Worm (Caenorhabditis elegans) whole organism, L1 larva: Measurements from ENCODE around the gene F19B6.10.

Experiments
- ceh-63 ChIP-seq: fragments of 200-800 bp; sonication (Bioruptor generic); optimal IDR thresholded peaks from 2 replicates; lab custom pipeline; 2018; ENCODE audit warnings: mild to moderate bottlenecking, missing genetic modification characterization, missing compliant biosample characterization
- ceh-82 ChIP-seq, 3 experiments: fragments of 150-350 bp in 1 of 3; sonication (generic microtip) in 2 of 3; optimal IDR thresholded peaks; 2 replicates each; lab custom pipeline; 2014 to 2017; ENCODE audit warnings: missing biosample characterization in 3 of 3, missing genetic modification characterization in 3 of 3
- dpl-1 ChIP-seq, 3 experiments: fragments of 150-350 bp in 2 of 3; sonication (generic microtip) in 1 of 3; optimal IDR thresholded peaks; 2 replicates each; lab custom pipeline; 2014 to 2017; ENCODE audit warnings: missing biosample characterization in 3 of 3, missing genetic modification characterization in 3 of 3, missing genetic modification reagents in 3 of 3
- hlh-4 ChIP-seq: sonication (generic microtip); optimal IDR thresholded peaks from 2 replicates; lab custom pipeline; 2016; ENCODE audit warnings: mild to moderate bottlenecking, missing genetic modification characterization, missing compliant biosample characterization
- lir-3 ChIP-seq: sonication (generic microtip); optimal IDR thresholded peaks from 2 replicates; lab custom pipeline; 2016; ENCODE audit warnings: mild to moderate bottlenecking, missing genetic modification characterization, moderate library complexity, missing compliant biosample characterization; ENCODE audit not compliant: poor library complexity
- lsy-2 ChIP-seq, 2 experiments: fragments of 150-350 bp; optimal IDR thresholded peaks; 2 replicates each; lab custom pipeline; 2014; ENCODE audit warnings: missing biosample characterization in 2 of 2, missing genetic modification characterization in 2 of 2
- nhr-76 ChIP-seq: sonication (generic microtip); optimal IDR thresholded peaks from 2 replicates; lab custom pipeline; 2017; ENCODE audit warnings: missing biosample characterization, missing genetic modification characterization
- skn-1 ChIP-seq: fragments of 150-350 bp; optimal IDR thresholded peaks from 2 replicates; lab custom pipeline; 2014; ENCODE audit warnings: missing biosample characterization, missing genetic modification characterization
- sptf-1 ChIP-seq: fragments of 150-350 bp; optimal IDR thresholded peaks from 2 replicates; lab custom pipeline; 2014; ENCODE audit warnings: missing biosample characterization, missing genetic modification characterization
- ztf-4 ChIP-seq: fragments of 150-350 bp; optimal IDR thresholded peaks from 2 replicates; lab custom pipeline; 2014; ENCODE audit warnings: missing biosample characterization, missing genetic modification characterization

ce11 chrIV:12350235-12350634, 13.2 kb downstream of the F19B6.10 start:
- no peak for TF ChIP-seq ceh-63 (GFP tag; lab: Kevin White, UChicago)
- TF ChIP-seq ceh-82 (tag; optimal IDR thresholded peaks at IDR 0.05; lab: Kevin White, UChicago) = no peak
- no peak for TF ChIP-seq hlh-4 (tag; lab: Kevin White, UChicago)
- TF ChIP-seq sptf-1 (tag; lab: Kevin White, UChicago) = no peak
- no peak for TF ChIP-seq ztf-4 (tag; lab: Kevin White, UChicago)
- no peak for TF ChIP-seq lir-3 (tag; lab: Kevin White, UChicago)
- TF ChIP-seq lsy-2 (tag; optimal IDR thresholded peaks at IDR 0.05; lab: Kevin White, UChicago) = no peak
- no peak for TF ChIP-seq skn-1 (tag; lab: Kevin White, UChicago)
- no peak for TF ChIP-seq nhr-76 (tag; lab: Kevin White, UChicago)
- TF ChIP-seq dpl-1 (GFP tag; optimal IDR thresholded peaks at IDR 0.05; lab: Kevin White, UChicago) = no peak
